Worm (Caenorhabditis elegans) whole organism, L4 larva: ENCODE results near the gene F26H11.8.

Experiments used
- F10B5.3 ChIP-seq: sonication (generic microtip); optimal IDR thresholded peaks from 2 replicates; lab custom pipeline; 2016; ENCODE audit warnings: mild to moderate bottlenecking, missing genetic modification characterization, missing compliant biosample characterization
- F26F4.8 ChIP-seq: fragments of 200-800 bp; sonication (Bioruptor generic); conservative IDR thresholded peaks from 2 replicates; pipeline ENCODE4 v1.3.6; 2022; ENCODE audit warnings: missing genetic modification characterization, missing compliant biosample characterization
- F37D6.2 ChIP-seq: sonication (generic microtip); optimal IDR thresholded peaks from 2 replicates; lab custom pipeline; 2016; ENCODE audit warnings: mild to moderate bottlenecking, missing genetic modification characterization, missing compliant biosample characterization
- R02D3.7 ChIP-seq: fragments of 150-350 bp; sonication (generic microtip); optimal IDR thresholded peaks from 3 replicates; lab custom pipeline; 2014; ENCODE audit warnings: missing biosample characterization, missing genetic modification characterization
- Y5F2A.4 ChIP-seq: fragments of 200-800 bp; sonication (Bioruptor generic); optimal IDR thresholded peaks from 2 replicates; lab custom pipeline; 2018; ENCODE audit warnings: mild to moderate bottlenecking, missing genetic modification characterization, missing compliant biosample characterization
- ZK546.5 ChIP-seq, 2 experiments: sonication (generic microtip); optimal IDR thresholded peaks; 2 replicates each; lab custom pipeline; 2017; ENCODE audit warnings: missing biosample characterization in 2 of 2, missing genetic modification characterization in 2 of 2
- aha-1 ChIP-seq: fragments of 150-350 bp; peaks from one replicate; lab custom pipeline; 2014; ENCODE audit warnings: missing biosample characterization, missing genetic modification characterization
- aly-2 ChIP-seq: sonication (generic microtip); optimal IDR thresholded peaks from 2 replicates; lab custom pipeline; 2018; ENCODE audit warnings: missing biosample characterization, missing genetic modification characterization
- attf-4 ChIP-seq: sonication (generic microtip); optimal IDR thresholded peaks from 3 replicates; lab custom pipeline; 2017; ENCODE audit warnings: missing biosample characterization, missing genetic modification characterization
- ceh-20 ChIP-seq: fragments of 200-800 bp; sonication (Bioruptor generic); IDR thresholded peaks from 2 replicates; pipeline ENCODE4 v1.3.6; 2022; ENCODE audit warnings: missing genetic modification reagents, missing genetic modification characterization, missing compliant biosample characterization
- ceh-28 ChIP-seq: fragments of 150-350 bp; optimal IDR thresholded peaks from 2 replicates; lab custom pipeline; 2014; ENCODE audit warnings: missing biosample characterization, missing genetic modification reagents, missing genetic modification characterization
- ceh-32 ChIP-seq: sonication (generic microtip); optimal IDR thresholded peaks from 2 replicates; lab custom pipeline; 2016; ENCODE audit warnings: mild to moderate bottlenecking, missing genetic modification characterization, missing compliant biosample characterization; ENCODE audit not compliant: poor library complexity
- daf-16 ChIP-seq, 3 experiments: sonication (generic microtip); optimal IDR thresholded peaks; 2 replicates each; lab custom pipeline; 2016 to 2017; ENCODE audit warnings: missing genetic modification characterization in 3 of 3, missing genetic modification reagents in 3 of 3, mild to moderate bottlenecking in 2 of 3, missing compliant biosample characterization in 2 of 3, missing biosample characterization in 1 of 3, moderate library complexity in 1 of 3
- daf-19 ChIP-seq: fragments of 200-800 bp; sonication (Bioruptor generic); conservative IDR thresholded peaks from 2 replicates; pipeline ENCODE4 v1.3.6; 2022; ENCODE audit warnings: missing genetic modification characterization, missing compliant biosample characterization
- dpl-1 ChIP-seq: fragments of 150-350 bp; optimal IDR thresholded peaks from 2 replicates; lab custom pipeline; 2014; ENCODE audit warnings: missing biosample characterization, missing genetic modification reagents, missing genetic modification characterization
- dve-1 ChIP-seq: sonication (generic microtip); optimal IDR thresholded peaks from 2 replicates; lab custom pipeline; 2017; ENCODE audit warnings: antibody characterized with exemption, mild to moderate bottlenecking, missing genetic modification characterization, missing compliant biosample characterization; ENCODE audit not compliant: insufficient read depth
- egl-43 ChIP-seq: fragments of 200-800 bp; sonication (Bioruptor generic); IDR thresholded peaks from 2 replicates; pipeline ENCODE4 v1.3.6; 2022; ENCODE audit warnings: missing genetic modification reagents, missing genetic modification characterization, missing compliant biosample characterization
- fkh-10 ChIP-seq: fragments of 150-350 bp; optimal IDR thresholded peaks from 2 replicates; lab custom pipeline; 2014; ENCODE audit warnings: missing biosample characterization, missing genetic modification reagents, missing genetic modification characterization
- fos-1 ChIP-seq: fragments of 150-350 bp; optimal IDR thresholded peaks from 2 replicates; lab custom pipeline; 2014; ENCODE audit warnings: missing biosample characterization, missing genetic modification characterization
- jun-1 ChIP-seq: fragments of 150-350 bp; optimal IDR thresholded peaks from 2 replicates; lab custom pipeline; 2014; ENCODE audit warnings: missing biosample characterization, missing genetic modification reagents, missing genetic modification characterization
- lim-7 ChIP-seq: fragments of 200-800 bp; sonication (Bioruptor generic); IDR thresholded peaks from 2 replicates; pipeline ENCODE4 v1.3.6; 2022; ENCODE audit warnings: missing genetic modification characterization, missing compliant biosample characterization
- lin-1 ChIP-seq: fragments of 200-800 bp; sonication (Bioruptor generic); IDR thresholded peaks from 2 replicates; pipeline ENCODE4 v1.3.6; 2022; ENCODE audit warnings: missing genetic modification reagents, missing genetic modification characterization, missing compliant biosample characterization
- lin-39 ChIP-seq: fragments of 150-350 bp; optimal IDR thresholded peaks from 2 replicates; lab custom pipeline; 2014; ENCODE audit warnings: missing biosample characterization, missing genetic modification reagents, missing genetic modification characterization
- lir-3 ChIP-seq: sonication (generic microtip); optimal IDR thresholded peaks from 2 replicates; lab custom pipeline; 2016; ENCODE audit warnings: mild to moderate bottlenecking, missing genetic modification characterization, missing compliant biosample characterization
- lsy-2 ChIP-seq, 2 experiments: fragments of 150-350 bp in 1 of 2; sonication (generic microtip) in 1 of 2; optimal IDR thresholded peaks; 2 replicates each; lab custom pipeline; 2014 to 2017; ENCODE audit warnings: missing biosample characterization in 2 of 2, missing genetic modification characterization in 2 of 2
- madf-9 ChIP-seq: fragments of 200-800 bp; sonication (Bioruptor generic); conservative IDR thresholded peaks from 2 replicates; pipeline ENCODE4 v1.3.6; 2022; ENCODE audit warnings: missing genetic modification reagents, missing genetic modification characterization, missing compliant biosample characterization
- mxl-2 ChIP-seq: fragments of 200-800 bp; sonication (Bioruptor generic); conservative IDR thresholded peaks from 2 replicates; pipeline ENCODE4 v1.3.6; 2022; ENCODE audit warnings: missing genetic modification reagents, missing genetic modification characterization, missing compliant biosample characterization
- nhr-10 ChIP-seq: fragments of 150-350 bp; optimal IDR thresholded peaks from 2 replicates; lab custom pipeline; 2014; ENCODE audit warnings: missing biosample characterization, missing genetic modification characterization
- nhr-11 ChIP-seq: fragments of 150-350 bp; optimal IDR thresholded peaks from 2 replicates; lab custom pipeline; 2014; ENCODE audit warnings: missing biosample characterization, missing genetic modification characterization
- nhr-237 ChIP-seq: sonication (generic microtip); optimal IDR thresholded peaks from 2 replicates; lab custom pipeline; 2017; ENCODE audit warnings: missing biosample characterization, missing genetic modification characterization
- nhr-25 ChIP-seq: sonication (generic microtip); optimal IDR thresholded peaks from 2 replicates; lab custom pipeline; 2017; ENCODE audit warnings: missing genetic modification characterization, mild to moderate bottlenecking, missing compliant biosample characterization, antibody characterized with exemption, moderate library complexity, borderline replicate concordance; ENCODE audit not compliant: insufficient read depth
- nhr-41 ChIP-seq: fragments of 200-800 bp; sonication (Bioruptor generic); IDR thresholded peaks from 2 replicates; pipeline ENCODE4 v1.3.6; 2022; ENCODE audit warnings: missing genetic modification reagents, missing genetic modification characterization, missing compliant biosample characterization
- nhr-48 ChIP-seq: sonication (generic microtip); optimal IDR thresholded peaks from 2 replicates; lab custom pipeline; 2016; ENCODE audit warnings: mild to moderate bottlenecking, missing genetic modification characterization, missing compliant biosample characterization
- nhr-76 ChIP-seq: fragments of 150-350 bp; optimal IDR thresholded peaks from 2 replicates; lab custom pipeline; 2014; ENCODE audit warnings: missing biosample characterization, missing genetic modification characterization
- php-3 ChIP-seq: fragments of 200-800 bp; sonication (Bioruptor generic); IDR thresholded peaks from 2 replicates; pipeline ENCODE4 v1.3.6; 2022; ENCODE audit warnings: missing genetic modification reagents, missing genetic modification characterization, missing compliant biosample characterization
- rbr-2 ChIP-seq: sonication (generic microtip); optimal IDR thresholded peaks from 2 replicates; lab custom pipeline; 2016; ENCODE audit warnings: missing genotype, missing genetic modification characterization, missing compliant biosample characterization
- saeg-2 ChIP-seq: fragments of 200-800 bp; sonication (Bioruptor generic); IDR thresholded peaks from 2 replicates; pipeline ENCODE4 v1.3.6; 2022; ENCODE audit warnings: missing genetic modification reagents, missing genetic modification characterization, missing compliant biosample characterization
- sdz-12 ChIP-seq: fragments of 200-800 bp; sonication (Bioruptor generic); optimal IDR thresholded peaks from 2 replicates; lab custom pipeline; 2018; ENCODE audit warnings: mild to moderate bottlenecking, missing genetic modification characterization, missing compliant biosample characterization
- set-16 ChIP-seq: fragments of 200-800 bp; sonication (Bioruptor generic); IDR thresholded peaks from 2 replicates; pipeline ENCODE4 v1.3.6; 2022; ENCODE audit warnings: missing genetic modification reagents, missing genetic modification characterization, missing compliant biosample characterization
- skn-1 ChIP-seq: fragments of 150-350 bp; optimal IDR thresholded peaks from 2 replicates; lab custom pipeline; 2014; ENCODE audit warnings: missing biosample characterization, missing genetic modification characterization
- snpc-4 ChIP-seq: fragments of 150-350 bp; optimal IDR thresholded peaks from 2 replicates; lab custom pipeline; 2014; ENCODE audit warnings: missing biosample characterization, missing genetic modification characterization
- tra-1 ChIP-seq: fragments of 200-800 bp; sonication (Bioruptor generic); IDR thresholded peaks from 2 replicates; pipeline ENCODE4 v1.3.6; 2022; ENCODE audit warnings: missing genetic modification reagents, missing genetic modification characterization, missing compliant biosample characterization
- unc-130 ChIP-seq: sonication (generic microtip); optimal IDR thresholded peaks from 2 replicates; lab custom pipeline; 2016; ENCODE audit warnings: missing genetic modification reagents, missing genetic modification characterization, missing compliant biosample characterization
- unc-62 ChIP-seq, 3 experiments: fragments of 150-350 bp in 1 of 3; sonication (generic microtip); optimal IDR thresholded peaks in 2 of 3; peaks in 1 of 3; 1 replicate in 1 of 3; 2 replicates in 2 of 3; lab custom pipeline; 2014 to 2017; ENCODE audit warnings: missing biosample characterization in 3 of 3, missing genetic modification characterization in 3 of 3, missing genetic modification reagents in 3 of 3, missing genotype in 1 of 3
- zip-2 ChIP-seq: fragments of 150-350 bp; optimal IDR thresholded peaks from 2 replicates; lab custom pipeline; 2014; ENCODE audit warnings: missing biosample characterization, missing genetic modification characterization

The F26H11.8 gene

DNA sequence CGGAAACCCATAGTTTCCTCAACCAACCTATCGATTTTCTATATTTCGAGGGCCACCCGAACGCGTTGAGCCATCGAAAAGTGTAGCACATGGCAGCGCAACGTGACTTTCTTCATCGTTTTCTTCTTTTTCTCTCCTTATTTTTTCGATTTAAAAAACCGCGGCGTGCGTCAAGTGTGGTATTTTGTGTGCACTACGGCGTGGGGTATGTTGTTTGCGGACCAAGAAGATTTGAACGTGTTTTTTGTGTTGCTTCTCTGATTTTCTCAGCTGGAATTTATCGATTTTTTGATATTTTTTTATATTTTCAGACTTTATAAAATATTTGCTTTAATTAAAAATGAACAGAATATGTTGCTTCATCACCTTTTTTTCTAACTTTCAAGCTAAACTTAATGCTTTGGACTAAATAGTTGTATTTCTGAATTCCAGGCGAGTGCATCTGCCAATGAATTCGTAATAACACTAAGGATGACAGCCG, 30.3 kb upstream of the F26H11.8 start, which contains the start of the genes agl-1 and pfs-2 (continued):
- TF ChIP-seq nhr-48 (tag; lab: Kevin White, UChicago), result no peak
- no peak for TF ChIP-seq snpc-4 (tag; lab: Kevin White, UChicago)
- TF ChIP-seq sdz-12 (GFP tag; lab: Kevin White, UChicago), result no peak
- no peak for TF ChIP-seq attf-4
- no peak for TF ChIP-seq saeg-2
- TF ChIP-seq nhr-237 (tag; lab: Kevin White, UChicago), result no peak
- TF ChIP-seq dpl-1 (GFP tag; lab: Kevin White, UChicago), result peak; percentile 93
- TF ChIP-seq ceh-32 (tag; lab: Kevin White, UChicago), result no peak
- no peak for TF ChIP-seq nhr-41 (GFP tag; lab: Robert Waterston, UW)
- peak; percentile 47 for TF ChIP-seq nhr-11 (tag; lab: Kevin White, UChicago)
- TF ChIP-seq ceh-20 (GFP tag; lab: Robert Waterston, UW), result 0 out of 2 replicates have a peak, but pooled peaks have one; percentile 30
- no peak for TF ChIP-seq php-3 (GFP tag; lab: Robert Waterston, UW)
- no peak for TF ChIP-seq fos-1 (tag; lab: Kevin White, UChicago)
- no peak for TF ChIP-seq jun-1 (tag; lab: Kevin White, UChicago)
- TF ChIP-seq nhr-76, result no peak
- TF ChIP-seq aly-2 (tag; lab: Kevin White, UChicago), result no peak
- TF ChIP-seq ZK546.5 (tag; optimal IDR thresholded peaks at IDR 0.05; lab: Kevin White, UChicago), result peak in 1 of 2 experiments; percentile 58
- TF ChIP-seq skn-1, result no peak
- peak; percentile 27 to 93 for TF ChIP-seq lsy-2 (tag; optimal IDR thresholded peaks at IDR 0.05; lab: Kevin White, UChicago)
- no peak for TF ChIP-seq lin-1 (GFP tag; lab: Robert Waterston, UW)
- TF ChIP-seq zip-2, result no peak
- no peak for TF ChIP-seq unc-130 (GFP tag; lab: Kevin White, UChicago)
- TF ChIP-seq mxl-2 (GFP tag; lab: Robert Waterston, UW), result no peak
- no peak for TF ChIP-seq Y5F2A.4
- TF ChIP-seq lim-7, result peak; percentile 19; the same call in 1 of the 2 replicates
- TF ChIP-seq lin-39 (tag; lab: Kevin White, UChicago), result no peak
- TF ChIP-seq nhr-10 (tag; lab: Kevin White, UChicago), result no peak
- no peak for TF ChIP-seq madf-9 (GFP tag; lab: Robert Waterston, UW)
- TF ChIP-seq egl-43 (GFP tag; lab: Robert Waterston, UW), result no peak
- TF ChIP-seq nhr-25 (tag; lab: Kevin White, UChicago), result no peak
- peak; percentile 59 for TF ChIP-seq ceh-28
- peak; percentile 68 for TF ChIP-seq rbr-2 (tag; lab: Kevin White, UChicago)
- no peak for TF ChIP-seq F26F4.8 (GFP tag; lab: Robert Waterston, UW)
- no peak for TF ChIP-seq set-16 (GFP tag; lab: Robert Waterston, UW)
- peak; percentile 9 for TF ChIP-seq F37D6.2 (tag; lab: Kevin White, UChicago)
- TF ChIP-seq lir-3 (tag; lab: Kevin White, UChicago), result no peak
- peak; percentile 59 for TF ChIP-seq dve-1 (tag; lab: Kevin White, UChicago)
- TF ChIP-seq daf-16 (GFP tag; optimal IDR thresholded peaks at IDR 0.05; lab: Kevin White, UChicago), result no peak
- TF ChIP-seq daf-16 (tag; optimal IDR thresholded peaks at IDR 0.05; lab: Kevin White, UChicago), result peak; percentile 16
- no peak for TF ChIP-seq tra-1

DNA sequence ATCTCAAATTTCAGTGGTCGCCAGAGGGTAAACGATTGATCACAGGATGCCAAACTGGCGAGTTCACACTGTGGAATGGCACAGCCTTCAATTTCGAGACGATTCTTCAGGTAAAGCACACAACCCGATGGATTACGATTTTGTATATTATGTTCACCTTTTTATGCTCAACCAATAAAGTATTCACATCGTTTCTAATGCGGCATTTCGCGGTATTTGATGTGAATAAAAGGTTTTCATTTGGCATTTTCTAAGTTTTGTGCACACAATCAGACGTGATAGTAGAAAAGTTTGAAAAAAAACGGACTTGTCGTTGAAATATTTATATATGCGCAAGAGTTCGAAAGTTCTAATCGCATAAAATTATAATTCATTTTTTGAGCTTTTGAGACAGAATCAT, 29.3 kb upstream of the F26H11.8 start:
- no peak for TF ChIP-seq tra-1
- no peak for TF ChIP-seq sdz-12 (GFP tag; lab: Kevin White, UChicago)
- TF ChIP-seq aha-1 (tag; lab: Kevin White, UChicago), result peak; percentile 83
- TF ChIP-seq dve-1 (tag; lab: Kevin White, UChicago), result no peak
- no peak for TF ChIP-seq fkh-10 (GFP tag; lab: Kevin White, UChicago)
- TF ChIP-seq php-3 (GFP tag; lab: Robert Waterston, UW), result no peak
- TF ChIP-seq unc-62 (GFP tag; optimal IDR thresholded peaks at IDR 0.05 in 1 of 2; lab: Kevin White, UChicago), result peak in 1 of 2 experiments; percentile 77
- no peak for TF ChIP-seq unc-62 (tag; optimal IDR thresholded peaks at IDR 0.05; lab: Kevin White, UChicago)
- TF ChIP-seq fos-1 (tag; lab: Kevin White, UChicago), result no peak
- no peak for TF ChIP-seq R02D3.7
- TF ChIP-seq nhr-41 (GFP tag; lab: Robert Waterston, UW), result no peak
- TF ChIP-seq F10B5.3 (tag; lab: Kevin White, UChicago), result no peak
- no peak for TF ChIP-seq daf-19
